Fruit fly (Drosophila melanogaster) whole organism, prepupa: Measurements from ENCODE around the gene CG33191.

ENCODE experiments used
- CG11294 ChIP-seq: fragments of 200-800 bp; sonication (Bioruptor generic); IDR thresholded peaks from 2 replicates; pipeline ENCODE4 v1.3.6; 2022; ENCODE audit warnings: missing biosample characterization, missing genetic modification characterization
- Eip78C ChIP-seq: fragments of 200-800 bp; sonication (Bioruptor generic); peaks from one replicate; lab custom pipeline; 2016; ENCODE audit warnings: missing biosample characterization, missing genetic modification characterization
- Met ChIP-seq: fragments of 200-800 bp; sonication (Bioruptor generic); optimal IDR thresholded peaks from 3 replicates; lab custom pipeline; 2016; ENCODE audit warnings: missing biosample characterization, missing genetic modification characterization
- cyc ChIP-seq: fragments of 200-800 bp; sonication (Bioruptor generic); optimal IDR thresholded peaks from 3 replicates; lab custom pipeline; 2016; ENCODE audit warnings: missing biosample characterization, missing genetic modification characterization
- eg ChIP-seq: fragments of 200-800 bp; sonication (Bioruptor generic); IDR thresholded peaks from 3 replicates; pipeline ENCODE4 v1.3.6; 2022; ENCODE audit warnings: missing biosample characterization, missing genetic modification characterization
- fd59A ChIP-seq: fragments of 200-800 bp; sonication (Bioruptor generic); optimal IDR thresholded peaks from 2 replicates; lab custom pipeline; 2017; ENCODE audit warnings: missing biosample characterization, mild to moderate bottlenecking, missing genetic modification characterization, missing genetic modification reagents
- fd85E ChIP-seq: fragments of 200-800 bp; sonication (Bioruptor generic); optimal IDR thresholded peaks from 3 replicates; lab custom pipeline; 2016; ENCODE audit warnings: missing biosample characterization, missing genetic modification characterization

DNA sequence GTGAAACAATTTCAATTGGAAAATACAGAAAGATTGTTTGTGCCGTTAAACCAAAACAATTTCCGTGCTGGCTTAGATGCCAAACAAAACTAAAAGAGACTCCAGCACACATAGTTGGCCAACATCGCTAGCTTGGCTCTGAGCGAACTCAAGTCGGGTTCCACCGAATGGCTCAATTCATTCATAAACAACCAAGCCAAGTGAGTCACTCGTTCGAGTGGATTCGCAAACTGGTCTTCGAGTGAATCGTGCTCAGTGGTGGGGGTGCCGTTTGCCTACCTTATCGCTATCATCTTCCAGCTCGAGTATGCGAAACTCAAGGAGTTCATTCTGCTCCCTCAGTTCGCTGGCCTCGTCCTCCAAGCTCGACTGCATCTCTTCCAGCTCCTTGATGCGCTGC lies 5.7 kb upstream of the CG33191 start:
- TF ChIP-seq CG11294 (GFP tag; lab: Robert Waterston, UW) (no peak), fd59A (no peak), fd85E (GFP tag; lab: Kevin White, UChicago) (no peak), eg (GFP tag; lab: Robert Waterston, UW) (no peak), Eip78C (no peak), Met (GFP tag; lab: Kevin White, UChicago) (no peak), cyc (GFP tag; lab: Kevin White, UChicago) (no peak)
